Worm (Caenorhabditis elegans) whole organism, young adult: ENCODE results near the gene F12A10.9.

Experiments
- B0336.3 ChIP-seq: fragments of 200-800 bp; sonication (Bioruptor generic); IDR thresholded peaks from 2 replicates; pipeline ENCODE4 v1.3.6; 2022; ENCODE audit warnings: missing genetic modification characterization, missing compliant biosample characterization
- D2030.7 ChIP-seq: fragments of 200-800 bp; sonication (Bioruptor generic); IDR thresholded peaks from 2 replicates; pipeline ENCODE4 v1.3.6; 2022; ENCODE audit warnings: missing genetic modification reagents, missing genetic modification characterization, missing compliant biosample characterization
- F33H1.4 ChIP-seq: fragments of 200-800 bp; sonication (Bioruptor generic); IDR thresholded peaks from 2 replicates; pipeline ENCODE4 v1.3.6; 2022; ENCODE audit warnings: missing genetic modification reagents, missing genetic modification characterization, missing compliant biosample characterization
- F49E8.2 ChIP-seq: sonication (generic microtip); optimal IDR thresholded peaks from 3 replicates; lab custom pipeline; 2017; ENCODE audit warnings: missing genetic modification characterization, mild to moderate bottlenecking, missing compliant biosample characterization, antibody characterized with exemption, moderate library complexity; ENCODE audit not compliant: insufficient read depth
- Y53F4B.3 ChIP-seq: fragments of 200-800 bp; sonication (Bioruptor generic); IDR thresholded peaks from 2 replicates; pipeline ENCODE4 v1.3.6; 2022; ENCODE audit warnings: missing genetic modification reagents, missing genetic modification characterization, missing compliant biosample characterization
- Y56A3A.18 ChIP-seq: fragments of 200-800 bp; sonication (Bioruptor generic); IDR thresholded peaks from 2 replicates; pipeline ENCODE4 v1.3.6; 2022; ENCODE audit warnings: missing genetic modification reagents, missing genetic modification characterization, missing compliant biosample characterization
- Y67H2A.10 ChIP-seq: fragments of 200-800 bp; sonication (Bioruptor generic); conservative IDR thresholded peaks from 2 replicates; pipeline ENCODE4 v1.3.6; 2022; ENCODE audit warnings: missing genetic modification reagents, missing genetic modification characterization, missing compliant biosample characterization
- akir-1 ChIP-seq: fragments of 200-800 bp; sonication (Bioruptor generic); optimal IDR thresholded peaks from 2 replicates; lab custom pipeline; 2018; ENCODE audit warnings: mild to moderate bottlenecking, missing genetic modification characterization, moderate library complexity, missing compliant biosample characterization
- aptf-2 ChIP-seq: fragments of 200-800 bp; sonication (Bioruptor generic); conservative IDR thresholded peaks from 2 replicates; pipeline ENCODE4 v1.3.6; 2022; ENCODE audit warnings: missing genetic modification reagents, missing genetic modification characterization, missing compliant biosample characterization
- aptf-3 ChIP-seq: fragments of 200-800 bp; sonication (Bioruptor generic); IDR thresholded peaks from 2 replicates; pipeline ENCODE4 v1.3.6; 2022; ENCODE audit warnings: missing genetic modification characterization, missing compliant biosample characterization
- attf-5 ChIP-seq: fragments of 200-800 bp; sonication (Bioruptor generic); optimal IDR thresholded peaks from 2 replicates; lab custom pipeline; 2018; ENCODE audit warnings: mild to moderate bottlenecking, missing genetic modification characterization, missing compliant biosample characterization
- ceh-91 ChIP-seq: fragments of 200-800 bp; sonication (Bioruptor generic); IDR thresholded peaks from 2 replicates; pipeline ENCODE4 v1.3.6; 2022; ENCODE audit warnings: missing genetic modification reagents, missing genetic modification characterization, missing compliant biosample characterization
- chd-7 ChIP-seq: sonication (generic microtip); optimal IDR thresholded peaks from 2 replicates; lab custom pipeline; 2016; ENCODE audit warnings: mild to moderate bottlenecking, missing genetic modification characterization, moderate library complexity, missing compliant biosample characterization
- dox-1 ChIP-seq: fragments of 200-800 bp; sonication (Bioruptor generic); IDR thresholded peaks from 2 replicates; pipeline ENCODE4 v1.3.6; 2022; ENCODE audit warnings: missing genetic modification reagents, missing genetic modification characterization, missing compliant biosample characterization
- efl-1 ChIP-seq: fragments of 150-350 bp; optimal IDR thresholded peaks from 2 replicates; lab custom pipeline; 2014; ENCODE audit warnings: missing biosample characterization, missing genetic modification reagents, missing genetic modification characterization
- gei-17 ChIP-seq: fragments of 200-800 bp; sonication (Bioruptor generic); optimal IDR thresholded peaks from 2 replicates; lab custom pipeline; 2018; ENCODE audit warnings: mild to moderate bottlenecking, missing genetic modification characterization, missing compliant biosample characterization
- hlh-26 ChIP-seq: fragments of 200-800 bp; sonication (Bioruptor generic); conservative IDR thresholded peaks from 2 replicates; pipeline ENCODE4 v1.3.6; 2022; ENCODE audit warnings: missing genetic modification reagents, missing genetic modification characterization, missing compliant biosample characterization
- hmg-1.2 ChIP-seq: fragments of 200-800 bp; sonication (Bioruptor generic); IDR thresholded peaks from 2 replicates; pipeline ENCODE4 v1.3.6; 2022; ENCODE audit warnings: missing genetic modification reagents, missing genetic modification characterization, missing compliant biosample characterization
- lin-35 ChIP-seq, 3 experiments: fragments of 150-350 bp in 2 of 3; sonication (generic microtip) in 1 of 3; optimal IDR thresholded peaks; 2 replicates each; lab custom pipeline; 2014 to 2018; ENCODE audit warnings: missing biosample characterization in 3 of 3, missing genetic modification characterization in 3 of 3, missing genetic modification reagents in 3 of 3
- lin-40 ChIP-seq: sonication (generic microtip); optimal IDR thresholded peaks from 2 replicates; lab custom pipeline; 2016; ENCODE audit warnings: missing genetic modification characterization, mild to moderate bottlenecking, missing compliant biosample characterization, missing genotype, missing genetic modification reagents
- lir-1 ChIP-seq: fragments of 200-800 bp; sonication (Bioruptor generic); conservative IDR thresholded peaks from 2 replicates; pipeline ENCODE4 v1.3.6; 2022; ENCODE audit warnings: missing genetic modification reagents, missing genetic modification characterization, missing compliant biosample characterization
- lsl-1 ChIP-seq: fragments of 200-800 bp; sonication (Bioruptor generic); optimal IDR thresholded peaks from 2 replicates; lab custom pipeline; 2018; ENCODE audit warnings: mild to moderate bottlenecking, missing genetic modification characterization, moderate library complexity, missing compliant biosample characterization
- madf-3 ChIP-seq: fragments of 200-800 bp; sonication (Bioruptor generic); IDR thresholded peaks from 2 replicates; pipeline ENCODE4 v1.3.6; 2022; ENCODE audit warnings: missing genetic modification reagents, missing genetic modification characterization, missing compliant biosample characterization
- madf-6 ChIP-seq: fragments of 200-800 bp; sonication (Bioruptor generic); IDR thresholded peaks from 2 replicates; pipeline ENCODE4 v1.3.6; 2022; ENCODE audit warnings: missing genetic modification reagents, missing genetic modification characterization, missing compliant biosample characterization
- madf-8 ChIP-seq: fragments of 200-800 bp; sonication (Bioruptor generic); conservative IDR thresholded peaks from 2 replicates; pipeline ENCODE4 v1.3.6; 2022; ENCODE audit warnings: missing genetic modification reagents, missing genetic modification characterization, missing compliant biosample characterization
- mcd-1 ChIP-seq: fragments of 200-800 bp; sonication (Bioruptor generic); IDR thresholded peaks from 2 replicates; pipeline ENCODE4 v1.3.6; 2022; ENCODE audit warnings: missing genetic modification reagents, missing genetic modification characterization, missing compliant biosample characterization
- nfyb-1 ChIP-seq: fragments of 200-800 bp; sonication (Bioruptor generic); IDR thresholded peaks from 2 replicates; pipeline ENCODE4 v1.3.6; 2022; ENCODE audit warnings: missing genetic modification reagents, missing genetic modification characterization, missing compliant biosample characterization
- nhr-80 ChIP-seq: sonication (generic microtip); optimal IDR thresholded peaks from 2 replicates; lab custom pipeline; 2016; ENCODE audit warnings: missing genetic modification characterization, missing compliant biosample characterization
- rec-8 ChIP-seq, 2 experiments: sonication (generic microtip); optimal IDR thresholded peaks; 2 replicates each; lab custom pipeline; 2016; ENCODE audit warnings: mild to moderate bottlenecking in 2 of 2, missing genetic modification characterization in 2 of 2, missing genetic modification reagents in 2 of 2, missing genotype in 2 of 2, missing biosample characterization in 1 of 2, missing compliant biosample characterization in 1 of 2, moderate library complexity in 1 of 2
- rpc-1 ChIP-seq, 2 experiments: fragments of 150-350 bp in 1 of 2; sonication (generic microtip) in 1 of 2; optimal IDR thresholded peaks; 2 replicates each; lab custom pipeline; 2014 to 2018; ENCODE audit warnings: missing biosample characterization in 1 of 2, missing genetic modification characterization in 1 of 2, missing genetic modification reagents in 1 of 2, missing genotype in 1 of 2
- snpc-1.3 ChIP-seq: sonication (generic microtip); optimal IDR thresholded peaks from 2 replicates; lab custom pipeline; 2017; ENCODE audit warnings: missing genetic modification characterization, mild to moderate bottlenecking, missing compliant biosample characterization, antibody characterized with exemption, moderate library complexity, missing genotype, missing genetic modification reagents; ENCODE audit not compliant: insufficient read depth
- snpc-3.4 ChIP-seq: sonication (generic microtip); optimal IDR thresholded peaks from 2 replicates; lab custom pipeline; 2017; ENCODE audit warnings: missing genetic modification characterization, mild to moderate bottlenecking, missing compliant biosample characterization, antibody characterized with exemption, moderate library complexity, missing genotype, missing genetic modification reagents
- snpc-4 ChIP-seq, 5 experiments: fragments of 150-350 bp in 1 of 5; sonication (generic microtip) in 4 of 5; optimal IDR thresholded peaks; 2 replicates each; lab custom pipeline; 2014 to 2018; ENCODE audit warnings: missing genetic modification characterization in 5 of 5, missing biosample characterization in 3 of 5, antibody characterized with exemption in 2 of 5, mild to moderate bottlenecking in 2 of 5, missing compliant biosample characterization in 2 of 5, missing genotype in 2 of 5, moderate library complexity in 2 of 5, missing genetic modification reagents in 1 of 5
- tlf-1 ChIP-seq: fragments of 200-800 bp; sonication (Bioruptor generic); optimal IDR thresholded peaks from 2 replicates; lab custom pipeline; 2018; ENCODE audit warnings: mild to moderate bottlenecking, missing genetic modification characterization, missing compliant biosample characterization
- xnd-1 ChIP-seq: sonication (generic microtip); optimal IDR thresholded peaks from 2 replicates; lab custom pipeline; 2016; ENCODE audit warnings: missing genotype, missing genetic modification reagents, missing genetic modification characterization, missing compliant biosample characterization
- zfh-2 ChIP-seq: fragments of 200-800 bp; sonication (Bioruptor generic); conservative IDR thresholded peaks from 2 replicates; pipeline ENCODE4 v1.3.6; 2022; ENCODE audit warnings: missing genetic modification reagents, missing genetic modification characterization, missing compliant biosample characterization
- ztf-18 ChIP-seq: sonication (generic microtip); optimal IDR thresholded peaks from 2 replicates; lab custom pipeline; 2016; ENCODE audit warnings: missing genotype, mild to moderate bottlenecking, missing genetic modification characterization, missing compliant biosample characterization
- ztf-26 ChIP-seq: sonication (generic microtip); optimal IDR thresholded peaks from 2 replicates; lab custom pipeline; 2017; ENCODE audit warnings: missing genetic modification characterization, missing compliant biosample characterization
- ztf-28 ChIP-seq: fragments of 200-800 bp; sonication (Bioruptor generic); IDR thresholded peaks from 2 replicates; pipeline ENCODE4 v1.3.6; 2022; ENCODE audit warnings: missing genetic modification reagents, missing genetic modification characterization, missing compliant biosample characterization
- ztf-3 ChIP-seq: fragments of 200-800 bp; sonication (Bioruptor generic); optimal IDR thresholded peaks from 2 replicates; lab custom pipeline; 2018; ENCODE audit warnings: mild to moderate bottlenecking, missing genetic modification characterization, missing compliant biosample characterization

The F12A10.9 gene

DNA sequence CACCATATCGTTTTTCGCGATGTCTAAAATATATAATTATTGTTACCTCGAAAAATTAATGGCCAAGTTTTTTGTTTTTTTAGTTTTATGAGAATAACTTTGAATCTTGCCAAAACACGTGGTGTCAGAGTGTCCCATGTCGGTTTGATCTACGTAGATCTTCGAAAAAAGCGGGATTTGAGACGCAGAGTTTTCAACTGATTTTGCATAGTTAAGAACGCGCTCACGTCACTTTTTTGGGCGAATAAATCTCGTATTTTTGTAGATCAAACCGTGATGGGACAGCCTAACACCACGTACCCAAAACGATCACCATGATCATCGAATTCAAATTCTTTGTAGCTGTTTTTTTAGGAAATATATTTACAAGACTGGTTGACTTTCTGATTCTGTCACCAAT lies 948 bp upstream of the F12A10.9 start (continued):
- TF ChIP-seq madf-3 (GFP tag; lab: Robert Waterston, UW): peak; percentile 51; the same call in 1 of the 2 replicates
- TF ChIP-seq Y56A3A.18 (GFP tag; lab: Robert Waterston, UW): 0 out of 2 replicates have a peak, but pooled peaks have one; percentile 42
- TF ChIP-seq Y67H2A.10: no peak
- TF ChIP-seq lir-1: no peak
- TF ChIP-seq Y53F4B.3: no peak
- no peak for TF ChIP-seq chd-7 (tag; lab: Kevin White, UChicago)

ce11 chrII:5500470-5500869 lies 2.0 kb downstream of the F12A10.9 start, which contains the start of gene fzy-1:
TSS of gene fzy-1 (plus strand) at chrII:5500770.
- TF ChIP-seq tlf-1 (GFP tag; lab: Kevin White, UChicago) (no peak), nfyb-1 (GFP tag; lab: Robert Waterston, UW) (no peak), ztf-26 (no peak), F49E8.2 (no peak), attf-5 (no peak), ztf-28 (GFP tag; lab: Robert Waterston, UW) (no peak), zfh-2 (GFP tag; lab: Robert Waterston, UW) (no peak), rpc-1 (optimal IDR thresholded peaks at IDR 0.05; lab: Kevin White, UChicago) (no peak), rpc-1 (tag; optimal IDR thresholded peaks at IDR 0.05; lab: Kevin White, UChicago) (no peak), dox-1 (no peak), gei-17 (GFP tag; lab: Kevin White, UChicago) (no peak), xnd-1 (tag; lab: Kevin White, UChicago) (no peak), mcd-1 (GFP tag; lab: Robert Waterston, UW) (no peak), akir-1 (no peak), nhr-80 (tag; lab: Kevin White, UChicago) (no peak), lin-40 (tag; lab: Kevin White, UChicago) (no peak), Y56A3A.18 (GFP tag; lab: Robert Waterston, UW) (no peak), aptf-2 (GFP tag; lab: Robert Waterston, UW) (no peak)

DNA sequence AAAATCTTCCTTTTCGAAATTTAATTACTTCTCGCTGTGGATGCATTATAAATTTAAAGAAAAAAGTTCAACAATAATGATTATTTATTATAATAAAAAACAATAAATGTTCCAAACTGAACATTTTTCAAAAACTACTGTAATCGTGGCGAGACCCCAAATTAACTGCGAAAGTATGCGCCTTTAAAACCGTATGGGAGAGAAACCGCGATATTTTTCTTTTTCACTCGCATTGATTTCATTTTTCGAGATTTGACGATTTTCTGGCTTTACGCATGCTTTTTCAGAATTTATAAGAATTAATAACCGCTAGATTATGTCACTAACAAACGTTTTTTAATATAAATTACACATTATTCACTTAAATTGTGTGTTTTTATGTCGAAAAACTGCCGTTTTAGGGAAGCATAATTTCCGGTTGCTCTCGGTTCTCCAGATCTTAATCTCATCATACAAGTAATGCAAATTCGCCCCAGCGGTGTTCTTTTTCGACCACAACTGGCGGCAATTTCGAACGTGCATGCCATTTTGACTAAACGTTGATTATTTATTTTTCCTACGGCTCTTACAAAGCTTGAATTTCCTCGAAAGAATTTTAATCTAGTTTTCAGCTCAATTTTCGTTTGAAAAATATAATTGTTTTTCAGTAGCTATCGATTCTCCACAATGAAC lies 2.6 kb downstream of the F12A10.9 start, which contains the start of gene F12A10.8:
TSS of gene F12A10.8 (minus strand) at position 79 of the 672 bp plus-strand sequence.
- TF ChIP-seq hmg-1.2 (GFP tag; lab: Robert Waterston, UW) (0 out of 2 replicates have a peak, but pooled peaks have one; percentile 8), B0336.3 (GFP tag; lab: Robert Waterston, UW) (no peak), ceh-91 (GFP tag; lab: Robert Waterston, UW) (peak; percentile 67), rec-8 (tag; optimal IDR thresholded peaks at IDR 0.05; lab: Kevin White, UChicago) (no peak), madf-6 (peak; percentile 87), aptf-3 (GFP tag; lab: Robert Waterston, UW) (no peak), ztf-3 (GFP tag; lab: Kevin White, UChicago) (no peak), tlf-1 (GFP tag; lab: Kevin White, UChicago) (no peak), mcd-1 (GFP tag; lab: Robert Waterston, UW) (peak; percentile 46; the same call in 1 of the 2 replicates), xnd-1 (tag; lab: Kevin White, UChicago) (peak; percentile 70), lin-35 (GFP tag; optimal IDR thresholded peaks at IDR 0.05; lab: Kevin White, UChicago) (peak in 1 of 3 experiments; percentile 60), snpc-1.3 (tag; lab: Kevin White, UChicago) (peak; percentile 1), lsl-1 (peak; percentile 93), ztf-18 (no peak), F33H1.4 (GFP tag; lab: Robert Waterston, UW) (peak; percentile 88), snpc-4 (GFP tag; optimal IDR thresholded peaks at IDR 0.05; lab: Kevin White, UChicago) (peak; percentile 22), snpc-4 (tag; optimal IDR thresholded peaks at IDR 0.05; lab: Kevin White, UChicago) (no peak), madf-8 (GFP tag; lab: Robert Waterston, UW) (peak; percentile 67), hlh-26 (GFP tag; lab: Robert Waterston, UW) (no peak), snpc-3.4 (peak; percentile 13), efl-1 (GFP tag; lab: Kevin White, UChicago) (peak; percentile 80), D2030.7 (peak; percentile 58; the same call in 1 of the 2 replicates)
- TF ChIP-seq, all 124 proteins: peak for 14
